Worm (Caenorhabditis elegans) whole organism, late embryonic: ENCODE results near the gene aakb-2.

Experiments used
- F13H6.1 ChIP-seq: sonication (generic microtip); optimal IDR thresholded peaks from 2 replicates; lab custom pipeline; 2016; ENCODE audit warnings: missing genetic modification characterization, missing compliant biosample characterization
- ama-1 ChIP-seq: fragments of 150-350 bp; optimal IDR thresholded peaks from 2 replicates; lab custom pipeline; 2014
- ceh-19 ChIP-seq: fragments of 200-800 bp; sonication (Bioruptor generic); optimal IDR thresholded peaks from 2 replicates; lab custom pipeline; 2018; ENCODE audit warnings: mild to moderate bottlenecking, missing genetic modification characterization, missing compliant biosample characterization
- ceh-2 ChIP-seq: sonication (generic microtip); optimal IDR thresholded peaks from 2 replicates; lab custom pipeline; 2016; ENCODE audit warnings: missing genotype, missing genetic modification characterization, missing compliant biosample characterization
- ceh-22 ChIP-seq: sonication (generic microtip); optimal IDR thresholded peaks from 2 replicates; lab custom pipeline; 2017; ENCODE audit warnings: missing biosample characterization, missing genetic modification characterization
- ceh-31 ChIP-seq: sonication (generic microtip); optimal IDR thresholded peaks from 2 replicates; lab custom pipeline; 2016; ENCODE audit warnings: missing genetic modification characterization, missing compliant biosample characterization
- ceh-34 ChIP-seq: sonication (generic microtip); optimal IDR thresholded peaks from 2 replicates; lab custom pipeline; 2016; ENCODE audit warnings: mild to moderate bottlenecking, missing genetic modification characterization, missing compliant biosample characterization
- ceh-48 ChIP-seq: sonication (generic microtip); optimal IDR thresholded peaks from 2 replicates; lab custom pipeline; 2016; ENCODE audit warnings: missing genetic modification characterization, inconsistent platforms, missing compliant biosample characterization
- dmd-4 ChIP-seq: sonication (generic microtip); optimal IDR thresholded peaks from 2 replicates; lab custom pipeline; 2016; ENCODE audit warnings: borderline replicate concordance, missing genetic modification characterization, missing compliant biosample characterization
- elt-2 ChIP-seq: sonication (generic microtip); optimal IDR thresholded peaks from 2 replicates; lab custom pipeline; 2016; ENCODE audit warnings: missing genetic modification reagents, missing genetic modification characterization, missing compliant biosample characterization
- elt-4 ChIP-seq: sonication (generic microtip); optimal IDR thresholded peaks from 2 replicates; lab custom pipeline; 2016; ENCODE audit warnings: missing genetic modification characterization, missing compliant biosample characterization
- ets-4 ChIP-seq: sonication (generic microtip); optimal IDR thresholded peaks from 2 replicates; lab custom pipeline; 2016; ENCODE audit warnings: missing genetic modification characterization, missing compliant biosample characterization
- eyg-1 ChIP-seq: sonication (generic microtip); optimal IDR thresholded peaks from 2 replicates; lab custom pipeline; 2016; ENCODE audit warnings: missing genotype, missing genetic modification characterization, missing compliant biosample characterization
- fkh-6 ChIP-seq: sonication (generic microtip); optimal IDR thresholded peaks from 2 replicates; lab custom pipeline; 2016; ENCODE audit warnings: missing genetic modification characterization, missing compliant biosample characterization
- hlh-13 ChIP-seq: fragments of 200-800 bp; sonication (Bioruptor generic); optimal IDR thresholded peaks from 2 replicates; lab custom pipeline; 2018; ENCODE audit warnings: mild to moderate bottlenecking, missing genetic modification characterization, missing compliant biosample characterization
- hlh-15 ChIP-seq: sonication (generic microtip); optimal IDR thresholded peaks from 2 replicates; lab custom pipeline; 2016; ENCODE audit warnings: missing genetic modification characterization, missing compliant biosample characterization
- hlh-30 ChIP-seq: sonication (generic microtip); optimal IDR thresholded peaks from 2 replicates; lab custom pipeline; 2017; ENCODE audit warnings: antibody characterized with exemption, missing genetic modification characterization, missing compliant biosample characterization; ENCODE audit not compliant: insufficient read depth
- lim-6 ChIP-seq: sonication (generic microtip); optimal IDR thresholded peaks from 2 replicates; lab custom pipeline; 2016; ENCODE audit warnings: missing genetic modification characterization, missing compliant biosample characterization
- madf-2 ChIP-seq: sonication (generic microtip); optimal IDR thresholded peaks from 2 replicates; lab custom pipeline; 2017; ENCODE audit warnings: missing genetic modification characterization, missing compliant biosample characterization
- mec-3 ChIP-seq: sonication (generic microtip); optimal IDR thresholded peaks from 2 replicates; lab custom pipeline; 2016; ENCODE audit warnings: borderline replicate concordance, missing genetic modification characterization, missing compliant biosample characterization
- nhr-11 ChIP-seq: fragments of 150-350 bp; optimal IDR thresholded peaks from 2 replicates; lab custom pipeline; 2014; ENCODE audit warnings: missing biosample characterization, missing genetic modification characterization
- nhr-232 ChIP-seq: sonication (generic microtip); optimal IDR thresholded peaks from 2 replicates; lab custom pipeline; 2016; ENCODE audit warnings: missing genetic modification characterization, missing compliant biosample characterization
- npax-4 ChIP-seq: sonication (generic microtip); optimal IDR thresholded peaks from 2 replicates; lab custom pipeline; 2016; ENCODE audit warnings: missing genetic modification characterization, missing compliant biosample characterization
- pag-3 ChIP-seq: sonication (generic microtip); optimal IDR thresholded peaks from 2 replicates; lab custom pipeline; 2016; ENCODE audit warnings: missing compliant biosample characterization, missing genetic modification characterization, borderline replicate concordance
- pax-1 ChIP-seq: fragments of 150-350 bp; optimal IDR thresholded peaks from 2 replicates; lab custom pipeline; 2014; ENCODE audit warnings: missing biosample characterization, missing genetic modification characterization
- pha-4 ChIP-seq: fragments of 150-350 bp; optimal IDR thresholded peaks from 2 replicates; lab custom pipeline; 2018; ENCODE audit warnings: missing biosample characterization, missing genetic modification reagents, missing genetic modification characterization
- pqm-1 ChIP-seq: sonication (generic microtip); optimal IDR thresholded peaks from 2 replicates; lab custom pipeline; 2016; ENCODE audit warnings: missing genetic modification characterization, missing compliant biosample characterization
- pros-1 ChIP-seq: fragments of 150-350 bp; optimal IDR thresholded peaks from 2 replicates; lab custom pipeline; 2014; ENCODE audit warnings: missing biosample characterization, missing genetic modification reagents, missing genetic modification characterization
- rnt-1 ChIP-seq: sonication (generic microtip); optimal IDR thresholded peaks from 2 replicates; lab custom pipeline; 2016; ENCODE audit warnings: missing genetic modification characterization, missing compliant biosample characterization
- sdc-2 ChIP-seq: sonication (generic microtip); optimal IDR thresholded peaks from 2 replicates; lab custom pipeline; 2016; ENCODE audit warnings: missing genotype, missing genetic modification characterization, missing compliant biosample characterization
- sox-2 ChIP-seq: fragments of 200-800 bp; sonication (Bioruptor generic); IDR thresholded peaks from 2 replicates; pipeline ENCODE4 v1.3.6; 2022; ENCODE audit warnings: missing genetic modification reagents, missing genetic modification characterization, missing compliant biosample characterization
- syd-9 ChIP-seq: sonication (generic microtip); optimal IDR thresholded peaks from 2 replicates; lab custom pipeline; 2016; ENCODE audit warnings: mild to moderate bottlenecking, missing genetic modification characterization, moderate library complexity, missing compliant biosample characterization
- tbx-2 ChIP-seq: sonication (generic microtip); optimal IDR thresholded peaks from 2 replicates; lab custom pipeline; 2016; ENCODE audit warnings: missing genetic modification characterization, missing compliant biosample characterization
- unc-42 ChIP-seq: sonication (generic microtip); optimal IDR thresholded peaks from 2 replicates; lab custom pipeline; 2016; ENCODE audit warnings: missing genotype, missing genetic modification characterization, missing compliant biosample characterization
- unc-86 ChIP-seq: sonication (generic microtip); optimal IDR thresholded peaks from 2 replicates; lab custom pipeline; 2016; ENCODE audit warnings: missing genetic modification characterization, missing compliant biosample characterization
- zip-5 ChIP-seq: sonication (generic microtip); optimal IDR thresholded peaks from 2 replicates; lab custom pipeline; 2016; ENCODE audit warnings: missing genetic modification characterization, missing compliant biosample characterization
- ztf-16 ChIP-seq: sonication (generic microtip); optimal IDR thresholded peaks from 2 replicates; lab custom pipeline; 2017; ENCODE audit warnings: missing genetic modification characterization, missing compliant biosample characterization

The aakb-2 gene

DNA sequence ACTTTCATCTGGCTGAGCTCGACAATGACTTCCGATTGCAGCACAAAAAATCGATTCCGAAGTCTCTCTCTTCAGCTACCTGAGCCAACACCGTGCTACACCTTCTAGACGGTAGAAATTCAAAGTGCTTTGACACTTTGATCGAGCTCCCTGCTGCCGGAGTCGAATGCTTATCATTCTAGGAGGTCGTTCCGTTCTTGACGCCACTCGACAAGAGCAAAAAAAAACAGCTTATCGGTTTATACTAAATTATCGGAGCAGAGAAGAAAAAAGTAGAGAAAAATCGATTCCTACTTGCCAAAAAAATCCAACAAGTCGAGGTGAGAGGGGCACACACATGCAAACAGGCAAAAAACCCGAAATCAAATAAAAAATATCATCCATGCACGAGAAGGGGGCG, 31.6 kb downstream of the aakb-2 start:
- TF ChIP-seq hlh-13 (GFP tag; lab: Kevin White, UChicago) = no peak

- no peak for TF ChIP-seq rnt-1
- no peak for TF ChIP-seq nhr-11 (tag; lab: Kevin White, UChicago)
- TF ChIP-seq hlh-30 (tag; lab: Kevin White, UChicago) = no peak
- no peak for TF ChIP-seq madf-2 (tag; lab: Kevin White, UChicago)
- no peak for TF ChIP-seq pag-3 (tag; lab: Kevin White, UChicago)
- no peak for TF ChIP-seq sox-2 (GFP tag; lab: Robert Waterston, UW)
- TF ChIP-seq ceh-34 (tag; lab: Kevin White, UChicago) = no peak
- TF ChIP-seq F13H6.1 (tag; lab: Kevin White, UChicago) = no peak
- no peak for TF ChIP-seq ztf-16 (tag; lab: Kevin White, UChicago)
- TF ChIP-seq mec-3 (tag; lab: Kevin White, UChicago) = no peak
- no peak for TF ChIP-seq elt-4 (tag; lab: Kevin White, UChicago)
- no peak for TF ChIP-seq sdc-2 (tag; lab: Kevin White, UChicago)
- TF ChIP-seq syd-9 = no peak
- no peak for TF ChIP-seq hlh-15
These were observed 32.3 kb downstream of the aakb-2 start for ce11 chrIII:11269206-11269605.

ce11 chrIII:11270795-11271194, 33.9 kb downstream of the aakb-2 start, which contains the start of gene obr-1:
obr-1 (minus strand) TSS chrIII:11270895.
- TF ChIP-seq unc-42 (tag; lab: Kevin White, UChicago) = no peak
- no peak for TF ChIP-seq ama-1 (lab: Kevin White, UChicago)
- no peak for TF ChIP-seq F13H6.1 (tag; lab: Kevin White, UChicago)

DNA sequence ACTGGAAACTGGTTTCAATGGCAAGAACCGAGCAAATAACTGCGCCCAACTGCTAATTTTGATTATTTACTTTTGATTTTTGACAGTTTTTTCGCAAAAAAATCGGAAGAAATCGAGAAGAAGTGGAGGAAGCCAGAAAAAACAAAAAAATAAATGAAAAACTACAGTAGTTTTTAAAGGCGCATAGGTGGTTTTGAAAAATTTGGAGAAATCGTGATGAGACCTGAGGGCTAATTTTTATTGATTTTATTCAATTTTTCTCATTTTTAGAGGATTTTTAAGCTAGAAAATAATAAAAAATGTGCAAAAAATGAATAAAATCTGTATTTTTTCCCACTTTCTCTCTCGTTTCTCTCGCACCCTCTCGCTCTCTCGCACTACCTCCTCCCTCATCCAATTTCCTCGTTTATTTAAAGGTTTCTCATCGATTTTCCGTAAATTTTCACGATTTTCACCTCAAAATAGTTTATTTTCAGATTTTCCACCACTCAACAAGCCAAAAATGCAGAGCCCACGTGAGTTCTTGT, 37.7 kb downstream of the aakb-2 start, which contains the start of gene Y47D3A.20:
TSS of gene Y47D3A.20 (plus strand) at position 477 of the 527 bp plus-strand sequence.
- no peak for TF ChIP-seq rnt-1
- TF ChIP-seq ceh-34 (tag; lab: Kevin White, UChicago) = no peak
- no peak for TF ChIP-seq pqm-1 (tag; lab: Kevin White, UChicago)
- no peak for TF ChIP-seq ceh-31 (tag; lab: Kevin White, UChicago)
- TF ChIP-seq unc-86 (tag; lab: Kevin White, UChicago) = no peak
- no peak for TF ChIP-seq sox-2 (GFP tag; lab: Robert Waterston, UW)
- no peak for TF ChIP-seq eyg-1 (tag; lab: Kevin White, UChicago)
- TF ChIP-seq syd-9 = no peak
- TF ChIP-seq F13H6.1 (tag; lab: Kevin White, UChicago) = no peak
- no peak for TF ChIP-seq lim-6 (tag; lab: Kevin White, UChicago)
- TF ChIP-seq tbx-2 = no peak
- no peak for TF ChIP-seq nhr-232 (tag; lab: Kevin White, UChicago)
- no peak for TF ChIP-seq ceh-48 (tag; lab: Kevin White, UChicago)
- TF ChIP-seq elt-4 (tag; lab: Kevin White, UChicago) = no peak

DNA sequence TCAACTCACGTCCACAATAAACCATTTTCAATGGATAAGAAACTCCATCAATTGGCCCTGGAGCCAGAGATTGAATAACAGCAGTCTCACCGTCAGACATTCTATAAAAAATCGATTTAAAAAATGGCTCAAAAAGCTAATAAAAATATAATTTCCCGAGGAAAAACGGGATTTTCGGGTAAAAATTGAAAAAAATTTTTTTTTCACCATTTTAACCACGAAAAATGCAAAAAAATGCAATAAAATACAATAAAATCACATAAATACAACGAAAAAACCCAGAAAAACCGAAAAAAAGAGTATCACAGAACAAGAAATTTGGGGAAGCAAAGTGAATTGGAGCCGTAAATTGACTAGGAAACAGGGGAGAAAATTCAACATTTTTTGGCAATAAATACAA, 41.9 kb downstream of the aakb-2 start, which contains the start of gene Y47D3A.21:
TSS of gene Y47D3A.21 (minus strand) at position 101 of the 400 bp plus-strand sequence.
- TF ChIP-seq npax-4 (tag; lab: Kevin White, UChicago) (no peak), sdc-2 (tag; lab: Kevin White, UChicago) (no peak), fkh-6 (no peak), elt-2 (tag; lab: Kevin White, UChicago) (no peak), hlh-30 (tag; lab: Kevin White, UChicago) (no peak), F13H6.1 (tag; lab: Kevin White, UChicago) (no peak), pros-1 (tag; lab: Kevin White, UChicago) (no peak), ceh-22 (tag; lab: Kevin White, UChicago) (no peak), zip-5 (tag; lab: Kevin White, UChicago) (no peak), madf-2 (tag; lab: Kevin White, UChicago) (no peak), eyg-1 (tag; lab: Kevin White, UChicago) (no peak), ceh-2 (tag; lab: Kevin White, UChicago) (no peak), ceh-19 (GFP tag; lab: Kevin White, UChicago) (no peak), pha-4 (tag; lab: Kevin White, UChicago) (no peak), ets-4 (tag; lab: Kevin White, UChicago) (no peak), pax-1 (tag; lab: Kevin White, UChicago) (no peak), ceh-31 (tag; lab: Kevin White, UChicago) (no peak), ama-1 (lab: Kevin White, UChicago) (no peak), dmd-4 (tag; lab: Kevin White, UChicago) (no peak)
